Worm (Caenorhabditis elegans) whole organism, midembryonic: ENCODE measurements around the gene chc-1.
"Not testable (repeated sequence)": the region's sequence is repeated elsewhere in the genome, so short reads cannot be mapped to it uniquely, and the experiment has no call there.

Experiments used
- T22C8.4 ChIP-seq: fragments of 200-800 bp; sonication (Bioruptor generic); IDR thresholded peaks from 2 replicates; pipeline ENCODE4 v1.3.6; 2022; ENCODE audit warnings: missing genetic modification characterization, missing compliant biosample characterization
- cog-1 ChIP-seq: sonication (generic microtip); optimal IDR thresholded peaks from 2 replicates; lab custom pipeline; 2016; ENCODE audit warnings: missing genetic modification characterization, missing compliant biosample characterization
- flt-1 ChIP-seq: fragments of 200-800 bp; sonication (Bioruptor generic); IDR thresholded peaks from 2 replicates; pipeline ENCODE4 v1.3.6; 2022; ENCODE audit warnings: missing genetic modification characterization, missing compliant biosample characterization
- klf-2 ChIP-seq: fragments of 200-800 bp; sonication (Bioruptor generic); conservative IDR thresholded peaks from 2 replicates; pipeline ENCODE4 v1.3.6; 2022; ENCODE audit warnings: missing genetic modification reagents, missing genetic modification characterization, missing compliant biosample characterization
- med-1 ChIP-seq: sonication (generic microtip); optimal IDR thresholded peaks from 2 replicates; lab custom pipeline; 2017; ENCODE audit warnings: missing genetic modification characterization, mild to moderate bottlenecking, missing compliant biosample characterization, antibody characterized with exemption, missing genetic modification reagents; ENCODE audit not compliant: insufficient read depth
- ref-1 ChIP-seq: fragments of 200-800 bp; sonication (Bioruptor generic); conservative IDR thresholded peaks from 2 replicates; pipeline ENCODE4 v1.3.6; 2022; ENCODE audit warnings: missing genetic modification reagents, missing genetic modification characterization, missing compliant biosample characterization
- tab-1 ChIP-seq: fragments of 200-800 bp; sonication (Bioruptor generic); IDR thresholded peaks from 2 replicates; pipeline ENCODE4 v1.3.6; 2022; ENCODE audit warnings: missing genetic modification characterization, missing compliant biosample characterization
- ztf-23 ChIP-seq: fragments of 200-800 bp; sonication (Bioruptor generic); IDR thresholded peaks from 2 replicates; pipeline ENCODE4 v1.3.6; 2022; ENCODE audit warnings: missing genetic modification reagents, missing genetic modification characterization, missing compliant biosample characterization
- ztf-29 ChIP-seq: fragments of 200-800 bp; sonication (Bioruptor generic); IDR thresholded peaks from 2 replicates; pipeline ENCODE4 v1.3.6; 2022; ENCODE audit warnings: missing genetic modification reagents, missing genetic modification characterization, missing compliant biosample characterization

The chc-1 gene

DNA sequence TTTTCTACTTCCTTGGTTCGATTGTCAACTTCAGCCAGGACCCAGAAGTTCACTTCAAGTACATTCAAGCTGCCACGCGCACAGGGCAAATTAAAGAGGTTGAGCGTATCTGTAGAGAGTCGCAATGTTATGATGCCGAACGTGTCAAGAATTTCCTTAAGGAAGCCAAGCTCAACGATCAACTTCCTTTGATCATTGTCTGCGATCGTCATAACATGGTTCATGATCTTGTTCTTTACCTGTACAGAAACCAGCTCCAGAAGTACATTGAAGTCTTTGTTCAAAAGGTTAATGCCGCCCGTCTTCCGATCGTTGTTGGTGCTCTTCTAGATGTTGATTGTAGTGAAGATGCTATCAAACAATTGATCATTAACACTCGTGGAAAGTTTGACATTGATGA lies 2.7 kb downstream of the chc-1 start:
- no peak for TF ChIP-seq T22C8.4 (GFP tag; lab: Robert Waterston, UW)
- TF ChIP-seq tab-1 (GFP tag; lab: Robert Waterston, UW) = no peak

DNA sequence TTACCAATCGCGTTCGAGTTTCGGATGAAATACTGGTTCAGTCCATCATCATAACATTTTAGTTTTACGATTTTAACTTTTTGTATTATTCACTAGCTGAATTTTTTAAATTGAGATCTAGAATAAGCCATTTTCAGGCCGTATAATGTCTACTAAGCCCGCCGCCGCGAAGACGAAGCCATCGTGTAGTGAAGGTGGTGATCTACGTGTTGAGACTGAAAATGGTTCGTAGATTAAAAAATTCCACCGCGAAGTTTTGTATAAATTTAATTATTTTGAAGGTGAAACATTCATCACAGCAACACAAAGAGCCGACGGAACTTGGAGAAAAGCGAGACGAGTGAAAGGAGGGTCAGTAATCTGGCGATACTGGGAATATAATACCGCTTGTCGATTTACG lies 6.1 kb downstream of the chc-1 start, which contains the start of gene T20G5.9:
Gene T20G5.9, plus strand, starts transcription at position 138 of the 400 bp plus-strand sequence.
- TF ChIP-seq flt-1 (GFP tag; lab: Robert Waterston, UW) (0 out of 2 replicates have a peak, but pooled peaks have one; percentile 28), ref-1 (GFP tag; lab: Robert Waterston, UW) (no peak), ztf-23 (no peak), cog-1 (no peak), ztf-29 (GFP tag; lab: Robert Waterston, UW) (no peak), tab-1 (GFP tag; lab: Robert Waterston, UW) (no peak), T22C8.4 (GFP tag; lab: Robert Waterston, UW) (no peak), klf-2 (no peak)

DNA sequence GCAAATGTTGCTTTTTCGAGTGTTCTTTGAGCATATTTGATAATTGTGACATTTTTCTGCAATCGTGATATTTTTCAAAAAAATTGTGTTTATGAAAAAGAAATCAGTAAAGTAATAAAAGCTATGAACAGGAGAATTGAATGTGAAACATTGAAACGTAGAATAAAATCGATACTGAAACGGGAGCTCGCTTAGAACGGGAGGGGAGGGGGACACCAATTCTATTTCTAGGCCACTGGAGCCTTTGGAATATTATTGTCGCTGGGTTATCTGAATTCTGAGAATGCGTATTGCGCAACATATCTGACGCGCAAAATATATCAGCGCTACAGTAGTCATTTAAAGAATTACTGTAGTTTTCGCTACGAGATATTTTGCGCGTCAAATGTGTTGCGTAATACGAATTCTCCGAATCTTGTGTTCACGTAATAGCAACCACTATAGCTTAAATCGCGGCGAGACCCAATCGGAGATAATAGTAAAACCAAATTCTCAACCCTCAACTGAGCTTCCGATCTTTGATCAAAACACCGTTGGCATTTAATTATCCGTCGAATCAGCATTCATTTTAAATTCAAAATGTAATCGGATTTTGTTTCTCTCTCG lies 8.4 kb downstream of the chc-1 start, which contains the start of the genes blos-1 and best-18:
Gene blos-1, minus strand, starts transcription at position 58 of the 606 bp plus-strand sequence.
Gene best-18, plus strand, starts transcription at position 508 of the 606 bp plus-strand sequence.
- TF ChIP-seq T22C8.4 (GFP tag; lab: Robert Waterston, UW) = peak; percentile 51; the same call in 1 of the 2 replicates
- TF ChIP-seq ref-1 (GFP tag; lab: Robert Waterston, UW) = no peak

DNA sequence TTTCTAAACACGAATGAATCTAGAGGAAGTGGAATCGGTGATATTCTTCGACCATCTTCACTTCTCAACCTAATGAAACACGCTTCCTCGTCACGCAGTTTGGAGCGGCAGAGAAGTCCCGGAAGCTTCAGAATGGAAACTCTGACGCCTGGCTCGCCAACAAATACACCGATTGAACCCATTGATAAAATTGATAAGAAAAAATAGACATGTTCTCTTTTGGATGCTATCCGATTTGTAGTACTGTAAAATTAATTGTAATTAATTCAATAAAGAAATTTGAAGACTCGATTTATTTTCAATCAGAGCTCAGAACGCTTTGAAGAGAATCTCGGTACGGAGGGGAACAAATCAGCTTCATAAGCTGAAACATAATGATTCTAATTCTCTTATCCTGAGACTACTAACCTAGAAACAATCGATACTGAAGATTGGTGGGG lies 10.9 kb downstream of the chc-1 start:
- TF ChIP-seq klf-2 = no peak
- TF ChIP-seq med-1 (GFP tag; lab: Kevin White, UChicago) = no peak
- TF ChIP-seq tab-1 (GFP tag; lab: Robert Waterston, UW) = no peak
- no peak for TF ChIP-seq ref-1 (GFP tag; lab: Robert Waterston, UW)
- TF ChIP-seq ztf-29 (GFP tag; lab: Robert Waterston, UW) = no peak
- no peak for TF ChIP-seq flt-1 (GFP tag; lab: Robert Waterston, UW)
- no peak for TF ChIP-seq cog-1
- no peak for TF ChIP-seq T22C8.4 (GFP tag; lab: Robert Waterston, UW)
- TF ChIP-seq ztf-23 = no peak

DNA sequence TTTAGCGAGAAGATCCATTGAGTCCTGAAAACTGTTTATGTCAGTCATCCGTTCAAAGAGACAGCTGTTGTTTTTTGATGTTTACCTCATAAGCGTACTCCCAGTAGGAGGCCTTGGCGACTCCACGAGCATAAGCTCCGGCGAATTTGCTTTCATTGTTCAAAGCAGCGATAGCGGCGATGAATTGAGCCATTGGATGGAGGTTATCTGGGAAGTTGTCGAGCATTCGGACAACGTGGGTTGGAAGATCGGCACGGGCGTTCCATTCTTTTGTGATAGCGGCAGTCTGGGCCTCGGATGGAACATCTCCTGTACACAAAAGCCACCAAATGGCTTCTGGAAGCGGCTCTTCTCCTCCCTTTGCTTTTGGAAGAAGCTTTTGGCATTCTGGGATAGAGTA lies 12.3 kb downstream of the chc-1 start:
- TF ChIP-seq ztf-23 = no peak
- TF ChIP-seq flt-1 (GFP tag; lab: Robert Waterston, UW) = no peak
- TF ChIP-seq tab-1 (GFP tag; lab: Robert Waterston, UW) = no peak
- TF ChIP-seq T22C8.4 (GFP tag; lab: Robert Waterston, UW) = no peak
- no peak for TF ChIP-seq cog-1
- TF ChIP-seq med-1 (GFP tag; lab: Kevin White, UChicago) = no peak
- TF ChIP-seq ztf-29 (GFP tag; lab: Robert Waterston, UW) = no peak
- no peak for TF ChIP-seq ref-1 (GFP tag; lab: Robert Waterston, UW)
- TF ChIP-seq klf-2 = no peak

DNA sequence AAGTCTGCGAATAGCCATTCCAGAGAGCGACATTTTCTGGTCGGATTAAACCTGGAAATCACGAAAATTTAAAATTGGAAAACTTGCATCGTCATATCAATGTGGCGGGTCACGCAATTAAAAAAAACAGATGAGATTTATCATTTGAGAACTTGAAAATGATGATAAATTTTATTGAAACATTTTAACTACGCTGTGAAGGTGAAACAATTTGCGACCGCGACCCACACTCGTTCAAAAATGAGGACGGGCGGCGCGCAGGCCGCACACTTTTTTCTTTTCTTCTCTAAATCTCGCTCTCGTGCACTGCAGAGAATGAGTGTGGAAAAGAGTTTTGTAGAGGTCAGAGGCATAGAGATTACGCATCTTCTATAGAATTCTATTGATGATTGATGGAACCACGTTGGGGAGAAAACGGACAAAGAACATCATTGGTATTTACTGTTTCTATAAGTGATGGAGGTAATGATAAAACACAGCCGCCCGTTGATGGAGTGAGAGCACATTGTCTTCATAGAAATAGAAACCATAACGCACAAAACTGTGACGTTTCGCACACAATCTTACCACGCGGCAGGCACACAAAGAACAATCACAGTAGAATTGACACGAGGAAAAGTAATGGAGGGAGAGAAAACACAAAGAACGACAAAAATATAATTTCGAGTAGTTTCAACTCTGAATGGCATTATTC lies 13.1 kb downstream of the chc-1 start, which contains the start of gene cts-1:
Gene cts-1, minus strand, starts transcription at position 51 of the 694 bp plus-strand sequence.
- no peak for TF ChIP-seq med-1 (GFP tag; lab: Kevin White, UChicago)
- TF ChIP-seq cog-1 = peak; percentile 19
- TF ChIP-seq ztf-29 (GFP tag; lab: Robert Waterston, UW) = no peak

DNA sequence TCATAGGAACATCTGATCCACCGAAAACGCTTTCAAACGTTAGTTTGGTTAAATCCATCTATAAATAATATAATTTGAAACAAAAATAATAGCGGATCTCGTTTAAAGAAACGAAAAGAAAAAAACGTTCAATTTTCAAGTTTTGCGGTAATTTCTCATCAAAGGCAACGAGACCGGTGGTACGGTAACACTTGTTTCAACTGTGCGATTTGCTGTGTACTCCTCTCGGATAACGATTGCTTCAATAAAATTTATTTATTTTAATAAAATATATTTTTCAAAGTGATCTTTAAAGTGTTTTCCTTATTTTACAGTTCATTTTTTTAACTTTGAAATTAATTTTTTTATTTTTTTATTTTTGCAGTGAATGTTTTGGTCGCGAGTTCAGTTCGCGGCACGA lies 15.0 kb downstream of the chc-1 start, which contains the start of the genes rde-4 and cox-14:
Gene rde-4, minus strand, starts transcription at position 60 of the 400 bp plus-strand sequence.
Gene cox-14, plus strand, starts transcription at position 356 of the 400 bp plus-strand sequence.
- no peak for TF ChIP-seq T22C8.4 (GFP tag; lab: Robert Waterston, UW)
- no peak for TF ChIP-seq cog-1
- no peak for TF ChIP-seq klf-2
- TF ChIP-seq ztf-23 = no peak
- no peak for TF ChIP-seq flt-1 (GFP tag; lab: Robert Waterston, UW)
- no peak for TF ChIP-seq tab-1 (GFP tag; lab: Robert Waterston, UW)

DNA sequence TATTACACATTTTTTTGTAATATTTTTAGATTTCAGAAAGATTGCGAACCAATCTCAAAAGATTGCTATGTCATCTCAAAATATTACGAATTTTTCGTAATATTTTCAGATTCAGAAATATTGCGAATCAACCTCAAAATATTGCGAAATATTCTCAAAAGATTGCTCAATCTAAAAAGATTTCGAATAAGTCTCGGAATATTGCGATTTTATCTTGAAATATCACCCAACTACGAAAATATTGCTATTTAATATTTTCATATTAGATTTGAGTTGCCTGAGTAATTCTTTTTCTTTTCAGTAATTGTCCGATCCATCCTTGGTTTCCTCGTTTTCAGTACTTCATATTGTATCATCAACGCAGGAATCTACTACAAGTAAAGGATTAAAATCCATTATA lies 18.2 kb downstream of the chc-1 start, which contains the start of gene Y70G10A.4:
Gene Y70G10A.4, plus strand, starts transcription at position 301 of the 400 bp plus-strand sequence.
- TF ChIP-seq klf-2; T22C8.4 (GFP tag; lab: Robert Waterston, UW); ztf-23: not testable (repeated sequence)

DNA sequence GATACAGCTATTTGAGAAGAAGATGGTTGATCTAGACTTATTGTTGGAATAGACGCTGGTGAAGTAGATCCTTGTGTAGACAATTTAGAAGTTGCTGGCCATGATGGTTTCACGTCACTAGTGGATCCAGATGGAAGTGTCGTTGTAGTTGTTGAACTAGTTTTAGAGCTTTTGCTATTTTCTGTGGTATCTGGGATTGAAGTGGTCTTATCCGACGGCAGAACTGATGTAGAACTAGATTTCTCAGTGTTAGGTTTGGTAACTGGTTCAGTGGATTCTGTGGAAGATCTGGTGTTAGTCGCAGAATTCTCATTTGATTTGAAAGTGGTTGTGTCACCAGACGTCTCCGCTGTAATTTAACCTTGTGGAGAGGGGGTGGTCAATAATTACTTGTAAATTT lies 28.0 kb downstream of the chc-1 start:
- TF ChIP-seq med-1 (GFP tag; lab: Kevin White, UChicago) (no peak), T22C8.4 (GFP tag; lab: Robert Waterston, UW) (no peak), ztf-29 (GFP tag; lab: Robert Waterston, UW) (no peak), cog-1 (no peak), ztf-23 (no peak), klf-2 (no peak), tab-1 (GFP tag; lab: Robert Waterston, UW) (no peak), ref-1 (GFP tag; lab: Robert Waterston, UW) (no peak), flt-1 (GFP tag; lab: Robert Waterston, UW) (no peak)

DNA sequence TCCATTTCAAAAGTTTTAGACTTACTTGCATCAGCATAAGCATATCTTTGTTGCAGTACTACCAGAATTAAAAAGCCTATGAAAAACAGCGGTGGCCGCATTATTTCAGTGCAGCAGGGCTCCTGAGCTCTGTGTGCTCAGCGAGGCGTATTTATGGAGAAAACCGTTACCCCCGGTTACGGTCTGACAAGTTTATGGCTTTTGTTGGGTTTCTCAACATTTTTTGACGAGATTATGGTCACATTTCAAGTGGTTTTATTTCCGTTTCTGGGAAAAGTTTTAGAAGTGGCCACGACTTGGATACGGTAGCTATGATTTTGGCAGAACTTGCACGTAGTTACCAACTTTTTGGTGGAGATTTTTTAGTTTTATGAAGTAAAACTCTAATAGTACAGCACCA lies 30.4 kb downstream of the chc-1 start, which contains the start of gene paml-1:
Gene paml-1, minus strand, starts transcription at position 101 of the 400 bp plus-strand sequence.
- TF ChIP-seq T22C8.4 (GFP tag; lab: Robert Waterston, UW) = no peak
- no peak for TF ChIP-seq med-1 (GFP tag; lab: Kevin White, UChicago)
- no peak for TF ChIP-seq cog-1
- TF ChIP-seq klf-2 = no peak
